Fruit fly (Drosophila melanogaster) whole organism, embryonic: ENCODE measurements around the gene CG13239.
A peak's percentile ranks its signal among the peaks of the same experiment; 100 is the strongest.

Experiments used
- Atf3 ChIP-seq: fragments of 200-800 bp; sonication (Bioruptor generic); optimal IDR thresholded peaks from 3 replicates; lab custom pipeline; 2016; ENCODE audit warnings: missing biosample characterization, missing genetic modification characterization
- Bteb2 ChIP-seq: fragments of 200-800 bp; sonication (Bioruptor generic); optimal IDR thresholded peaks from 2 replicates; lab custom pipeline; 2016; ENCODE audit warnings: missing biosample characterization, missing genetic modification characterization
- CG10431 ChIP-seq: fragments of 200-800 bp; sonication (Bioruptor generic); optimal IDR thresholded peaks from 3 replicates; lab custom pipeline; 2018; ENCODE audit warnings: missing biosample characterization, mild to moderate bottlenecking, missing genetic modification characterization
- CG10979 ChIP-seq: fragments of 200-800 bp; sonication (Bioruptor generic); optimal IDR thresholded peaks from 2 replicates; lab custom pipeline; 2018; ENCODE audit warnings: missing biosample characterization, mild to moderate bottlenecking, missing genetic modification characterization, moderate library complexity
- CG11723 ChIP-seq: fragments of 200-800 bp; sonication (Bioruptor generic); optimal IDR thresholded peaks from 2 replicates; lab custom pipeline; 2017; ENCODE audit warnings: missing biosample characterization, mild to moderate bottlenecking, missing genetic modification characterization
- CG12659 ChIP-seq: fragments of 200-800 bp; sonication (Bioruptor generic); optimal IDR thresholded peaks from 3 replicates; lab custom pipeline; 2017; ENCODE audit warnings: mild to moderate bottlenecking, missing biosample characterization, missing genetic modification reagents, missing genetic modification characterization
- CG12744 ChIP-seq: fragments of 200-800 bp; sonication (Bioruptor generic); optimal IDR thresholded peaks from 2 replicates; lab custom pipeline; 2016; ENCODE audit warnings: missing biosample characterization, missing genetic modification characterization
- CG14710 ChIP-seq: fragments of 200-800 bp; sonication (Bioruptor generic); optimal IDR thresholded peaks from 3 replicates; lab custom pipeline; 2019; ENCODE audit warnings: missing biosample characterization, mild to moderate bottlenecking, missing genetic modification characterization, moderate library complexity
- CG15479 ChIP-seq: fragments of 200-800 bp; sonication (Bioruptor generic); optimal IDR thresholded peaks from 3 replicates; lab custom pipeline; 2019; ENCODE audit warnings: missing biosample characterization, mild to moderate bottlenecking, missing genetic modification characterization, moderate library complexity
- CG18262 ChIP-seq: fragments of 200-800 bp; optimal IDR thresholded peaks from 3 replicates; lab custom pipeline; 2019; ENCODE audit warnings: missing biosample characterization, mild to moderate bottlenecking, missing genetic modification characterization, moderate library complexity
- CG30020 ChIP-seq: fragments of 200-800 bp; optimal IDR thresholded peaks from 2 replicates; lab custom pipeline; 2019; ENCODE audit warnings: missing biosample characterization, mild to moderate bottlenecking, missing genetic modification characterization, moderate library complexity
- CG34422 ChIP-seq: fragments of 200-800 bp; sonication (Bioruptor generic); IDR thresholded peaks from 3 replicates; pipeline ENCODE4 v1.3.6; 2022; ENCODE audit warnings: missing biosample characterization, missing genetic modification characterization
- CG3995 ChIP-seq: fragments of 200-800 bp; sonication (Bioruptor generic); optimal IDR thresholded peaks from 3 replicates; lab custom pipeline; 2016; ENCODE audit warnings: missing biosample characterization, missing genetic modification characterization
- CG4360 ChIP-seq: fragments of 200-800 bp; sonication (Bioruptor generic); IDR thresholded peaks from 2 replicates; pipeline ENCODE4 v1.3.6; 2022; ENCODE audit warnings: missing biosample characterization, missing genetic modification characterization
- CG4424 ChIP-seq: fragments of 200-800 bp; sonication (Bioruptor generic); optimal IDR thresholded peaks from 3 replicates; lab custom pipeline; 2016; ENCODE audit warnings: missing biosample characterization, missing genetic modification characterization
- CG4854 ChIP-seq: fragments of 200-800 bp; sonication (Bioruptor generic); optimal IDR thresholded peaks from 2 replicates; lab custom pipeline; 2016; ENCODE audit warnings: missing biosample characterization, missing genetic modification characterization, inconsistent platforms
- CG5180 ChIP-seq: fragments of 200-800 bp; sonication (Bioruptor generic); optimal IDR thresholded peaks from 3 replicates; lab custom pipeline; 2017; ENCODE audit warnings: missing biosample characterization, missing genetic modification characterization, mild to moderate bottlenecking, moderate library complexity, missing genetic modification reagents
- CG5953 ChIP-seq: fragments of 200-800 bp; sonication (Bioruptor generic); IDR thresholded peaks from 2 replicates; pipeline ENCODE4 v1.3.6; 2022; ENCODE audit warnings: missing biosample characterization, missing genetic modification characterization
- CG7357 ChIP-seq: fragments of 200-800 bp; sonication (Bioruptor generic); IDR thresholded peaks from 3 replicates; pipeline ENCODE4 v1.3.6; 2022; ENCODE audit warnings: missing biosample characterization, missing genetic modification characterization
- CG7372 ChIP-seq: fragments of 200-800 bp; sonication (Bioruptor generic); IDR thresholded peaks from 2 replicates; pipeline ENCODE4 v1.3.6; 2022; ENCODE audit warnings: missing biosample characterization, missing genetic modification characterization
- CG8478 ChIP-seq: fragments of >200 bp; optimal IDR thresholded peaks from 2 replicates; lab custom pipeline; 2018
- CG9797 ChIP-seq: fragments of 200-800 bp; sonication (Bioruptor generic); optimal IDR thresholded peaks from 3 replicates; lab custom pipeline; 2018; ENCODE audit warnings: missing biosample characterization, mild to moderate bottlenecking, missing genetic modification characterization
- CG9817 ChIP-seq: fragments of 200-800 bp; sonication (Bioruptor generic); optimal IDR thresholded peaks from 2 replicates; lab custom pipeline; 2018; ENCODE audit warnings: missing biosample characterization, mild to moderate bottlenecking, missing genetic modification characterization, moderate library complexity
- Dad ChIP-seq: fragments of 200-800 bp; sonication (Bioruptor generic); optimal IDR thresholded peaks from 3 replicates; lab custom pipeline; 2016; ENCODE audit warnings: missing biosample characterization, missing genetic modification characterization
- Dref ChIP-seq: fragments of 200-800 bp; sonication (Bioruptor generic); IDR thresholded peaks from 2 replicates; pipeline ENCODE4 v1.3.6; 2022; ENCODE audit warnings: missing biosample characterization, missing genetic modification characterization
- GATAe ChIP-seq: fragments of 200-800 bp; sonication (Bioruptor generic); conservative IDR thresholded peaks from 2 replicates; pipeline ENCODE4 v1.3.6; 2022; ENCODE audit warnings: missing biosample characterization, missing genetic modification characterization
- H2.0 ChIP-seq: fragments of 200-800 bp; sonication (Bioruptor generic); IDR thresholded peaks from 2 replicates; pipeline ENCODE4 v1.3.6; 2022; ENCODE audit warnings: missing biosample characterization, missing genetic modification characterization
- Hmr ChIP-seq: fragments of 200-800 bp; sonication (Bioruptor generic); optimal IDR thresholded peaks from 3 replicates; lab custom pipeline; 2017; ENCODE audit warnings: mild to moderate bottlenecking, missing biosample characterization, missing genetic modification reagents, missing genetic modification characterization
- Kr ChIP-seq: fragments of 200-800 bp; sonication (Bioruptor generic); optimal IDR thresholded peaks from 2 replicates; lab custom pipeline; 2017; ENCODE audit warnings: missing biosample characterization, mild to moderate bottlenecking, missing genetic modification characterization
- Lim3 ChIP-seq: fragments of 200-800 bp; sonication (Bioruptor generic); IDR thresholded peaks from 2 replicates; pipeline ENCODE4 v1.3.6; 2022; ENCODE audit warnings: missing biosample characterization, missing genetic modification characterization
- Lpt ChIP-seq: fragments of >200 bp; optimal IDR thresholded peaks from 2 replicates; lab custom pipeline; 2018; ENCODE audit warnings: missing biosample characterization, missing genetic modification characterization
- MESR4 ChIP-seq: fragments of 200-800 bp; sonication (Bioruptor generic); optimal IDR thresholded peaks from 2 replicates; lab custom pipeline; 2018; ENCODE audit warnings: missing biosample characterization, mild to moderate bottlenecking, missing genetic modification characterization, moderate library complexity
- NfI ChIP-seq: fragments of 200-800 bp; sonication (Bioruptor generic); optimal IDR thresholded peaks from 3 replicates; lab custom pipeline; 2018; ENCODE audit warnings: missing biosample characterization, mild to moderate bottlenecking, missing genetic modification characterization, moderate library complexity
- Oli ChIP-seq: fragments of 200-800 bp; sonication (Bioruptor generic); optimal IDR thresholded peaks from 2 replicates; lab custom pipeline; 2018; ENCODE audit warnings: missing biosample characterization, mild to moderate bottlenecking, missing genetic modification characterization, moderate library complexity
- Opbp ChIP-seq: fragments of 200-800 bp; sonication (Bioruptor generic); IDR thresholded peaks from 3 replicates; pipeline ENCODE4 v1.3.6; 2022; ENCODE audit warnings: missing biosample characterization, missing genetic modification characterization; ENCODE audit not compliant: partially characterized antibody
- Ptx1 ChIP-seq: fragments of 200-800 bp; sonication (Bioruptor generic); IDR thresholded peaks from 2 replicates; pipeline ENCODE4 v1.3.6; 2022; ENCODE audit warnings: missing biosample characterization, missing genetic modification characterization
- Sin3A ChIP-seq: fragments of >200 bp; optimal IDR thresholded peaks from 2 replicates; lab custom pipeline; 2018
- ap ChIP-seq: fragments of 200-800 bp; sonication (Bioruptor generic); IDR thresholded peaks from 2 replicates; pipeline ENCODE4 v1.3.6; 2022; ENCODE audit warnings: missing biosample characterization, missing genetic modification characterization
- ara ChIP-seq: fragments of 200-800 bp; sonication (Bioruptor generic); IDR thresholded peaks from 2 replicates; pipeline ENCODE4 v1.3.6; 2022; ENCODE audit warnings: missing biosample characterization, missing genetic modification characterization
- caup ChIP-seq: fragments of 200-800 bp; sonication (Bioruptor generic); optimal IDR thresholded peaks from 3 replicates; lab custom pipeline; 2017; ENCODE audit warnings: missing biosample characterization, mild to moderate bottlenecking, missing genetic modification characterization, moderate library complexity; ENCODE audit not compliant: severe bottlenecking
- ci ChIP-seq: fragments of 200-800 bp; sonication (Bioruptor generic); IDR thresholded peaks from 3 replicates; pipeline ENCODE4 v1.3.6; 2022; ENCODE audit warnings: missing biosample characterization, missing genetic modification characterization
- ems ChIP-seq: fragments of 200-800 bp; sonication (Bioruptor generic); optimal IDR thresholded peaks from 3 replicates; lab custom pipeline; 2016; ENCODE audit warnings: missing biosample characterization, missing genetic modification characterization
- en ChIP-seq: fragments of 200-800 bp; sonication (Bioruptor generic); optimal IDR thresholded peaks from 2 replicates; lab custom pipeline; 2016; ENCODE audit warnings: missing biosample characterization, missing genetic modification characterization
- eve ChIP-seq, 2 experiments: fragments of >200 bp; optimal IDR thresholded peaks; 2 replicates each; lab custom pipeline; 2017; ENCODE audit warnings: missing biosample characterization in 2 of 2, missing genetic modification characterization in 2 of 2
- gce ChIP-seq: fragments of 200-800 bp; sonication (Bioruptor generic); IDR thresholded peaks from 3 replicates; pipeline ENCODE4 v1.3.6; 2022; ENCODE audit warnings: missing biosample characterization, missing genetic modification characterization
- hth ChIP-seq: fragments of >200 bp; optimal IDR thresholded peaks from 2 replicates; lab custom pipeline; 2017; ENCODE audit warnings: inconsistent platforms
- jigr1 ChIP-seq: fragments of 200-800 bp; sonication (Bioruptor generic); IDR thresholded peaks from 3 replicates; pipeline ENCODE4 v1.3.6; 2022; ENCODE audit warnings: missing biosample characterization, missing genetic modification characterization
- row ChIP-seq: fragments of 200-800 bp; sonication (Bioruptor generic); IDR thresholded peaks from 3 replicates; pipeline ENCODE4 v1.3.6; 2022; ENCODE audit warnings: missing biosample characterization, missing genetic modification characterization
- slou ChIP-seq: fragments of 200-800 bp; sonication (Bioruptor generic); optimal IDR thresholded peaks from 3 replicates; lab custom pipeline; 2016; ENCODE audit warnings: missing biosample characterization, missing genetic modification characterization
- trem ChIP-seq: fragments of 200-800 bp; optimal IDR thresholded peaks from 3 replicates; lab custom pipeline; 2019; ENCODE audit warnings: missing biosample characterization, mild to moderate bottlenecking, missing genetic modification characterization, moderate library complexity
- wdn ChIP-seq: fragments of 200-800 bp; sonication (Bioruptor generic); IDR thresholded peaks from 2 replicates; pipeline ENCODE4 v1.3.6; 2022; ENCODE audit warnings: missing biosample characterization, missing genetic modification characterization
- wek ChIP-seq: fragments of 200-800 bp; sonication (Bioruptor generic); optimal IDR thresholded peaks from 3 replicates; lab custom pipeline; 2018; ENCODE audit warnings: missing biosample characterization, mild to moderate bottlenecking, missing genetic modification characterization, moderate library complexity
- zen2 ChIP-seq: fragments of 200-800 bp; sonication (Bioruptor generic); IDR thresholded peaks from 3 replicates; pipeline ENCODE4 v1.3.6; 2022; ENCODE audit warnings: missing biosample characterization, missing genetic modification characterization; ENCODE audit not compliant: partially characterized antibody

The CG13239 gene

DNA sequence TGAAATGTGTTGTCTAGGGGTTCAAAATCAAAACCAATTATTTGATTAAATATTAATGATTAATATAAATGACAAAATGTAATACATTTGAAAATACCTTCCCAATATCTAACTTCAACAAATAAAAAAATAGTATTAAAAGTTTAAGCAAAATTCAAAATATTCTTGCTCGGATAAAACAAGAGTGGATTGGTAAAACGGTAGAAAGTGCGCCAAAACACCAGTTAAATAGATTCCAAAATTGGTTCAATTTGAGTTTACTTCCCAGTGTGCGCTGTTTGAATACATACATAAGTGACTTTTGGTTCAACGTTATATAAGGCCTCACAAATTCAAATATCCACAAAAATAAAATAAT lies 4.5 kb downstream of the CG13239 start (continued):
- TF ChIP-seq Atf3 (GFP tag; lab: Kevin White, UChicago), result peak; percentile 12
- peak; percentile 68 for TF ChIP-seq CG4424 (GFP tag; lab: Kevin White, UChicago)
- 0 out of 3 replicates have a peak, but pooled peaks have one; percentile 15 for TF ChIP-seq gce (GFP tag; lab: Robert Waterston, UW)
- peak; percentile 45 for TF ChIP-seq CG11723
- no peak for TF ChIP-seq CG7357 (GFP tag; lab: Robert Waterston, UW)
- TF ChIP-seq Dad (GFP tag; lab: Kevin White, UChicago), result no peak
- no peak for TF ChIP-seq Lpt (GFP tag; lab: Kevin White, UChicago)
- TF ChIP-seq Sin3A (lab: Kevin White, UChicago), result no peak
- TF ChIP-seq ara (GFP tag; lab: Robert Waterston, UW), result peak; percentile 15; the same call in 1 of the 2 replicates
- peak; percentile 39; the same call in 1 of the 2 replicates for TF ChIP-seq CG5953 (GFP tag; lab: Robert Waterston, UW)
- TF ChIP-seq ci, result no peak; the same call in 1 of the 3 replicates
- TF ChIP-seq zen2, result no peak
- TF ChIP-seq CG14710 (tag; lab: Kevin White, UChicago), result peak; percentile 17
- no peak for TF ChIP-seq CG15479 (GFP tag; lab: Kevin White, UChicago)
- peak; percentile 84 for TF ChIP-seq Oli (tag; lab: Kevin White, UChicago)
- no peak for TF ChIP-seq CG10431
- no peak for TF ChIP-seq eve (GFP tag; optimal IDR thresholded peaks at IDR 0.05; lab: Kevin White, UChicago)
- TF ChIP-seq Kr, result no peak
- TF ChIP-seq CG8478, result no peak
- peak; percentile 69 for TF ChIP-seq Ptx1 (GFP tag; lab: Robert Waterston, UW)
- TF ChIP-seq CG3995 (GFP tag; lab: Kevin White, UChicago), result no peak
- TF ChIP-seq CG5180, result peak; percentile 50
- no peak for TF ChIP-seq en (GFP tag; lab: Kevin White, UChicago)
- peak; percentile 7 for TF ChIP-seq trem (tag; lab: Kevin White, UChicago)
- TF ChIP-seq Lim3, result no peak
- TF ChIP-seq Opbp (GFP tag; lab: Robert Waterston, UW), result no peak
- no peak for TF ChIP-seq CG9797 (GFP tag; lab: Kevin White, UChicago)
- TF ChIP-seq ap, result peak; percentile 65
- peak; percentile 58 for TF ChIP-seq caup
- peak; percentile 9 for TF ChIP-seq ems (GFP tag; lab: Kevin White, UChicago)
- peak; percentile 21 for TF ChIP-seq CG4854 (GFP tag; lab: Kevin White, UChicago)
- TF ChIP-seq Dref (GFP tag; lab: Robert Waterston, UW), result no peak
- TF ChIP-seq CG34422 (GFP tag; lab: Robert Waterston, UW), result no peak
- no peak for TF ChIP-seq wek (GFP tag; lab: Kevin White, UChicago)
- 0 out of 2 replicates have a peak, but pooled peaks have one; percentile 30 for TF ChIP-seq GATAe (GFP tag; lab: Robert Waterston, UW)
- peak; percentile 22 for TF ChIP-seq CG30020
- peak; percentile 81 for TF ChIP-seq CG18262 (tag; lab: Kevin White, UChicago)
- TF ChIP-seq slou (GFP tag; lab: Kevin White, UChicago), result peak; percentile 21
- TF ChIP-seq Bteb2, result peak; percentile 17
- peak; percentile 11 for TF ChIP-seq CG12744 (GFP tag; lab: Kevin White, UChicago)
- TF ChIP-seq CG7372, result peak; percentile 55
- TF ChIP-seq jigr1 (GFP tag; lab: Robert Waterston, UW), result no peak
- TF ChIP-seq row (GFP tag; lab: Robert Waterston, UW), result peak; percentile 80
- TF ChIP-seq NfI (GFP tag; lab: Kevin White, UChicago), result peak; percentile 68
- TF ChIP-seq hth (lab: Kevin White, UChicago), result no peak
- TF ChIP-seq CG9817 (tag; lab: Kevin White, UChicago), result peak; percentile 67
- TF ChIP-seq CG4360 (GFP tag; lab: Robert Waterston, UW), result no peak
- peak; percentile 45 for TF ChIP-seq H2.0 (GFP tag; lab: Robert Waterston, UW)
- TF ChIP-seq wdn (GFP tag; lab: Robert Waterston, UW), result peak; percentile 44
- TF ChIP-seq CG10979 (tag; lab: Kevin White, UChicago), result peak; percentile 33
- peak; percentile 72 for TF ChIP-seq CG12659 (GFP tag; lab: Kevin White, UChicago)
- no peak for TF ChIP-seq MESR4
- TF ChIP-seq Hmr (GFP tag; lab: Kevin White, UChicago), result peak; percentile 84
